Fruit fly (Drosophila melanogaster) whole organism, wandering third instar larva: Measurements from ENCODE around the gene CG12814.

Source experiments
- Abd-B ChIP-seq: fragments of >200 bp; optimal IDR thresholded peaks from 2 replicates; lab custom pipeline; 2017; ENCODE audit warnings: missing biosample characterization, missing genetic modification characterization
- CG32264 ChIP-seq: fragments of 200-800 bp; sonication (Bioruptor generic); optimal IDR thresholded peaks from 2 replicates; lab custom pipeline; 2016; ENCODE audit warnings: missing biosample characterization, missing genetic modification characterization
- CG9705 ChIP-seq: fragments of 200-800 bp; sonication (Bioruptor generic); optimal IDR thresholded peaks from 2 replicates; lab custom pipeline; 2018; ENCODE audit warnings: missing biosample characterization, mild to moderate bottlenecking, missing genetic modification characterization
- CrebA ChIP-seq: fragments of 200-800 bp; sonication (Bioruptor generic); optimal IDR thresholded peaks from 2 replicates; lab custom pipeline; 2016; ENCODE audit warnings: missing biosample characterization, mild to moderate bottlenecking, missing genetic modification characterization, borderline replicate concordance
- HLH106 ChIP-seq: fragments of 200-800 bp; optimal IDR thresholded peaks from 3 replicates; lab custom pipeline; 2019; ENCODE audit warnings: missing biosample characterization, mild to moderate bottlenecking, missing genetic modification characterization, moderate library complexity
- Hnf4 ChIP-seq: fragments of 200-800 bp; sonication (Bioruptor generic); optimal IDR thresholded peaks from 2 replicates; lab custom pipeline; 2016; ENCODE audit warnings: missing biosample characterization, mild to moderate bottlenecking, missing genetic modification characterization
- Hr83 ChIP-seq: fragments of 200-300 bp; sonication (Bioruptor generic); optimal IDR thresholded peaks from 2 replicates; lab custom pipeline; 2016; ENCODE audit warnings: missing biosample characterization, mild to moderate bottlenecking, missing genetic modification characterization, moderate library complexity; ENCODE audit not compliant: poor library complexity, severe bottlenecking
- Jra ChIP-seq: sonication (Bioruptor generic); optimal IDR thresholded peaks from 2 replicates; lab custom pipeline; 2016; ENCODE audit warnings: missing biosample characterization, missing genetic modification characterization
- Myc ChIP-seq: fragments of >200 bp; optimal IDR thresholded peaks from 2 replicates; lab custom pipeline; 2017
- N ChIP-seq: fragments of >200 bp; optimal IDR thresholded peaks from 2 replicates; lab custom pipeline; 2018; ENCODE audit warnings: missing biosample characterization, missing external identifiers, missing genetic modification characterization
- OdsH ChIP-seq: fragments of 200-800 bp; sonication (Bioruptor generic); optimal IDR thresholded peaks from 2 replicates; lab custom pipeline; 2016; ENCODE audit warnings: missing biosample characterization, mild to moderate bottlenecking, missing genetic modification characterization
- Sp1 ChIP-seq: fragments of 200-800 bp; sonication (Bioruptor generic); optimal IDR thresholded peaks from 3 replicates; lab custom pipeline; 2019; ENCODE audit warnings: missing biosample characterization, mild to moderate bottlenecking, missing genetic modification characterization, moderate library complexity
- Vsx2 ChIP-seq: fragments of 200-300, 225-300 bp; sonication (Bioruptor generic); optimal IDR thresholded peaks from 2 replicates; lab custom pipeline; 2018; ENCODE audit warnings: missing biosample characterization, missing genetic modification characterization; ENCODE audit not compliant: partially characterized antibody
- br ChIP-seq: fragments of 200-800 bp; sonication (Bioruptor generic); optimal IDR thresholded peaks from 2 replicates; lab custom pipeline; 2016; ENCODE audit warnings: missing biosample characterization, missing genetic modification characterization
- brk ChIP-seq: fragments of 200-800 bp; sonication (Bioruptor generic); optimal IDR thresholded peaks from 2 replicates; lab custom pipeline; 2016; ENCODE audit warnings: missing biosample characterization, mild to moderate bottlenecking, missing genetic modification characterization
- dl ChIP-seq, 2 experiments: fragments of 175-275, 200-275 bp in 1 of 2; fragments of 200-275 bp in 1 of 2; sonication (Bioruptor generic); optimal IDR thresholded peaks; lab custom pipeline; 2018; ENCODE audit warnings: mild to moderate bottlenecking in 2 of 2, missing biosample characterization in 2 of 2, missing genetic modification characterization in 2 of 2, moderate library complexity in 2 of 2; ENCODE audit not compliant: partially characterized antibody in 2 of 2, insufficient read depth in 1 of 2
- dmrt93B ChIP-seq: fragments of 200-800 bp; sonication (Bioruptor generic); optimal IDR thresholded peaks from 2 replicates; lab custom pipeline; 2018; ENCODE audit warnings: missing biosample characterization, mild to moderate bottlenecking, missing genetic modification characterization
- dsf ChIP-seq: sonication (Bioruptor generic); optimal IDR thresholded peaks from 2 replicates; lab custom pipeline; 2016; ENCODE audit warnings: missing biosample characterization, missing genetic modification characterization, borderline replicate concordance
- ey ChIP-seq: fragments of 200-800 bp; sonication (Bioruptor generic); optimal IDR thresholded peaks from 2 replicates; lab custom pipeline; 2016; ENCODE audit warnings: missing biosample characterization, missing genetic modification characterization
- foxo ChIP-seq, 2 experiments: fragments of 200-800 bp; sonication (Bioruptor generic); optimal IDR thresholded peaks; 2 replicates in 1 of 2; 3 replicates in 1 of 2; lab custom pipeline; 2016 to 2017; ENCODE audit warnings: missing biosample characterization in 2 of 2, missing genetic modification characterization in 2 of 2
- fru ChIP-seq: fragments of 200-800 bp; sonication (Bioruptor generic); optimal IDR thresholded peaks from 3 replicates; lab custom pipeline; 2016; ENCODE audit warnings: missing biosample characterization, mild to moderate bottlenecking, missing genetic modification characterization
- h ChIP-seq: fragments of 200-800 bp; sonication (Bioruptor generic); optimal IDR thresholded peaks from 3 replicates; lab custom pipeline; 2016; ENCODE audit warnings: missing biosample characterization, mild to moderate bottlenecking, missing genetic modification characterization
- jim ChIP-seq: fragments of 175-275, 200-325 bp; sonication (Bioruptor generic); optimal IDR thresholded peaks from 2 replicates; lab custom pipeline; 2016; ENCODE audit warnings: missing biosample characterization, mild to moderate bottlenecking, missing genetic modification characterization
- lola ChIP-seq: fragments of >200 bp; optimal IDR thresholded peaks from 2 replicates; lab custom pipeline; 2017; ENCODE audit warnings: missing biosample characterization, missing genetic modification characterization
- pan ChIP-seq: fragments of >200 bp; optimal IDR thresholded peaks from 2 replicates; lab custom pipeline; 2017
- psq ChIP-seq: fragments of 200-800 bp; sonication (Bioruptor generic); optimal IDR thresholded peaks from 3 replicates; lab custom pipeline; 2017; ENCODE audit warnings: missing biosample characterization, mild to moderate bottlenecking, missing genetic modification characterization, moderate library complexity
- rgr ChIP-seq: fragments of 200-800 bp; sonication (Bioruptor generic); optimal IDR thresholded peaks from 3 replicates; lab custom pipeline; 2016; ENCODE audit warnings: missing biosample characterization, mild to moderate bottlenecking, missing genetic modification characterization
- sv ChIP-seq: fragments of 200-800 bp; sonication (Bioruptor generic); optimal IDR thresholded peaks from 3 replicates; lab custom pipeline; 2016; ENCODE audit warnings: missing biosample characterization, missing genetic modification characterization
- tai ChIP-seq: sonication (Bioruptor generic); optimal IDR thresholded peaks from 2 replicates; lab custom pipeline; 2016; ENCODE audit warnings: missing biosample characterization, missing genetic modification characterization
- usp ChIP-seq: fragments of >200 bp; optimal IDR thresholded peaks from 2 replicates; lab custom pipeline; 2017; ENCODE audit warnings: missing biosample characterization, missing genetic modification characterization
- woc ChIP-seq: sonication (Bioruptor generic); optimal IDR thresholded peaks from 2 replicates; lab custom pipeline; 2016; ENCODE audit warnings: missing biosample characterization, mild to moderate bottlenecking, missing genetic modification characterization

Gene CG12814

dm6 chr3R:10170356-10170876 lies 19.0 kb downstream of the CG12814 start, which contains the start of gene Best1 (continued):
- peak; percentile 60 to 85 for TF ChIP-seq dl (GFP tag; optimal IDR thresholded peaks at IDR 0.05; lab: Kevin White, UChicago; ENCODE audit: insufficient read depth in 1 of 2, partially characterized antibody in 2 of 2)
- TF ChIP-seq OdsH: peak; percentile 91
- TF ChIP-seq Hnf4 (GFP tag; lab: Kevin White, UChicago): peak; percentile 69

DNA sequence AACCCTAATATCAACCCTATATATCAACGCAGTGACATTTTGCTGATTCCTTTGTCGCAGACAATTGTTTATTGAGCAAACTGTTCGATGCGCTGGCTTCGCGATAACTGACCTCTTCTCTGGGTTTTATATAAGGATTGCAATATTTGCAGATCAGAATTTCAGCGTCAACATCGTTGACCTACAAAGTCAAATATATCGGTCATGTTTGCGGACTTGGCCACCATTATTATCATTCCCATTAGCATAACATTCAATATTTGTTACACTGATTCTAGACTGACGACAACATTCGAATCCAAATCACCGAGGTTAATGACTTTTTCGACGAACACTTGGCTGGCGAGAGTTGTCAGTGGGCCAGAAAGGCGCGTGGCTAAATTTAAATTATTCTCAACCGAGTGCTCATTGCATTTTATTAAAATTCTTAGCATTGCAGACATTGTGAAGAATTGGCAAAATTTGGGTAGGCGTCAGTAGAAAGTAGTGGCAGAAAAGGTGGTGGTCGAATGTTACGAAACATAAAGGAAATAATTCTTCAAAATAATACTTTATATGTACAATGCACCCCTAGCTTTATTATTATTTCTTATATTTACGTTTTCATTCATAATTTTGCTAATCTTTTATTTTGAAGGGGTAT lies 20.2 kb downstream of the CG12814 start:
- TF ChIP-seq OdsH (peak; percentile 15), CrebA (GFP tag; lab: Kevin White, UChicago) (no peak)
- TF ChIP-seq, all 38 proteins: peak for 1

DNA sequence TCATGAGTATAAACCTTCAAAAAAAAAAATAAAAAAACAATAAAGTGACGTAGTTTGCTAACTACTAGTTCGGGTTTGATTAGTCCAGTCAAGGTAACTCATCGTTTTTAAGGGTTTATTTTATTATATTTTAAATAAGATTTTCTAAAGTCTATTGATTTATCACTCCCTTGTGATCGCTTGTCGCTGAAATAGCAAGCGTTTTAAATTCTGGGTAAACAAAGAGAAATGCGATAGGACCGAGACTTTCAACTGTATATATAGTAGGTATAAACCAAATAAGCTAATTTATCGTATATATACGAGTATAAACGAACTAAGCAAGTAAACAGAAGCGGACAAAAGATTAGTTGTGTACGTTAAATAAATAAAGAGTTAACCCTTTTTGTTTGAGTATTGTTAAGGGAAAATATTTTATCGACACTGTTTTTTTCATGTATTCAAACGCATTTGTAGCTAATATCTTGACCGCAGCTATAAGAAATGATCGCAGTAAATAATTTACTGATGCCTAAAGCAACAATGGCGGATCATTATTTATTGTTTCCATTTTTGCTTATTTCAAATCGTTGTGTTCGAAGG lies 20.8 kb downstream of the CG12814 start:
- TF ChIP-seq ey (GFP tag; lab: Kevin White, UChicago) (peak; percentile 65), sv (GFP tag; lab: Kevin White, UChicago) (no peak), fru (GFP tag; lab: Kevin White, UChicago) (peak; percentile 56), CrebA (GFP tag; lab: Kevin White, UChicago) (peak; percentile 23), Hr83 (GFP tag; lab: Kevin White, UChicago) (peak; percentile 52), Jra (GFP tag; lab: Kevin White, UChicago) (peak; percentile 58), br (GFP tag; lab: Kevin White, UChicago) (peak; percentile 15), HLH106 (tag; lab: Kevin White, UChicago) (peak; percentile 59), Vsx2 (GFP tag; lab: Kevin White, UChicago) (no peak), N (GFP tag; lab: Kevin White, UChicago) (no peak), dsf (GFP tag; lab: Kevin White, UChicago) (no peak), brk (GFP tag; lab: Kevin White, UChicago) (no peak), dmrt93B (GFP tag; lab: Kevin White, UChicago) (peak; percentile 57), h (GFP tag; lab: Kevin White, UChicago) (peak; percentile 35), lola (GFP tag; lab: Kevin White, UChicago) (no peak), Myc (lab: Kevin White, UChicago) (no peak), Hnf4 (GFP tag; lab: Kevin White, UChicago) (peak; percentile 20), Abd-B (no peak), OdsH (peak; percentile 63), woc (GFP tag; lab: Kevin White, UChicago) (peak; percentile 57), foxo (GFP tag; optimal IDR thresholded peaks at IDR 0.05; lab: Kevin White, UChicago) (peak in 1 of 2 experiments; percentile 65), psq (peak; percentile 33), tai (no peak), rgr (peak; percentile 51), CG32264 (GFP tag; lab: Kevin White, UChicago) (peak; percentile 72), Sp1 (GFP tag; lab: Kevin White, UChicago) (peak; percentile 61)

dm6 chr3R:10167280-10167679 lies 22.1 kb downstream of the CG12814 start:
- no peak for TF ChIP-seq pan (lab: Kevin White, UChicago)
- TF ChIP-seq usp: no peak
- no peak for TF ChIP-seq rgr
- TF ChIP-seq psq: no peak
- TF ChIP-seq foxo (GFP tag; optimal IDR thresholded peaks at IDR 0.05; lab: Kevin White, UChicago): no peak
- TF ChIP-seq Abd-B: no peak
- no peak for TF ChIP-seq CrebA (GFP tag; lab: Kevin White, UChicago)
- no peak for TF ChIP-seq jim (GFP tag; lab: Kevin White, UChicago)
- no peak for TF ChIP-seq Hr83 (GFP tag; lab: Kevin White, UChicago)
- no peak for TF ChIP-seq fru (GFP tag; lab: Kevin White, UChicago)
- TF ChIP-seq Sp1 (GFP tag; lab: Kevin White, UChicago): no peak
- no peak for TF ChIP-seq dl (GFP tag; optimal IDR thresholded peaks at IDR 0.05; lab: Kevin White, UChicago; ENCODE audit: insufficient read depth in 1 of 2, partially characterized antibody in 2 of 2)
- no peak for TF ChIP-seq Vsx2 (GFP tag; lab: Kevin White, UChicago)
- no peak for TF ChIP-seq CG9705 (GFP tag; lab: Kevin White, UChicago)
- no peak for TF ChIP-seq brk (GFP tag; lab: Kevin White, UChicago)
